Worm (Caenorhabditis elegans): ENCODE results near the gene pot-2.
A peak's percentile ranks its signal among the peaks of the same experiment; 100 is the strongest.

The pot-2 gene

DNA sequence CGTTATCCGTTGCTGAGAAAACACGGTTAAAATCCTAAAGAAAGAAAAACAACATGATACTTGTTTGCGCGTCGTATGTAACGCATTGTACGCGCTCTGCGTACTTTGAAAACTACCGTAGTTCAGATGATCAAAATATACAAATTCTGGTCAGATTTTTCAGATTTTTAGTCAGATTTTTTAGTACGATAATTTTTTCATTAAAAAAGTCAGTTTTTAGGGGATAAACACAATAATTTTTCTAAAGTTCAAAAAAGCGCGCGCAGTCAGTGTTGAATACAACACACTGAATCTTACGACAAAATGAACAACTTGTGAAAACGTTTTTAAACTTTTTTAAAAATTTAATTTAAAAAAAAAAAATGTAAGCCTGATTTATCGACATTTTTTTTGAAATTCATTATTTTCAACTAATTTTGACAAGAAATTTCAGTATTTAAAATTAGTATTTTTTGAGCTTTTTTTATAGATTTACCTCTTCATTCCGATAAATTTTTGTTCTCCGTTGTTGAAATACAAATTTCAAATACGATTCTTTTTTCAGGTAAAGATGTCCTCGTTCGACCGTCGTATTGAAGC, at the start of gene pot-2:
Gene pot-2, plus strand, starts transcription at position 529 of the 579 bp plus-strand sequence.
- TF ChIP-seq B0310.2 (tag; optimal IDR thresholded peaks at IDR 0.05) (no peak), aly-1 (tag; optimal IDR thresholded peaks at IDR 0.05) (no peak), hnd-1 (tag; optimal IDR thresholded peaks at IDR 0.05) (no peak), ceh-13 (GFP tag; optimal IDR thresholded peaks at IDR 0.05) (no peak), flt-1 (GFP tag; IDR thresholded peaks at IDR 0.05) (no peak), ama-1 (optimal IDR thresholded peaks at IDR 0.05) (no peak), F13C5.2 (tag; optimal IDR thresholded peaks at IDR 0.05) (no peak), tbx-11 (GFP tag; IDR thresholded peaks at IDR 0.05) (no peak)

DNA sequence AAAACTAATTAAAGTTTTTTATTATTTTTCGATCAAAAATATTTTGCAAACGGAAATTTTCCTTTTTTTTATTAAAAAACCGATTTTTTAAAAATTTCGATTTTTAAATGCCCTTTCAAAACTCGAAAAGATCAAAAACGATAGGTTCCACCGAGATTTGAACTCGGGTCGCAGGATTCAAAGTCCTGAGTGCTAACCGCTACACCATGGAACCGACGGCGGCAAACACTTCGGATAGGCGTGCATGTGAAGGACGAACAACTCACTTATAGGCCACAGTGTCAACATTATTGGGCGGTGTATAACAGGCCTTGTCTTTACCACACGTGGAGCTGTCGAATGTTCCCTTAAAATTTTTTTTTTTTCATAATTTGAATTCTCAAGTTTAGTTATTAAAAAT, 49.3 kb upstream of the pot-2 start:
- TF ChIP-seq tra-4 (tag; optimal IDR thresholded peaks at IDR 0.05) (no peak), pes-1 (GFP tag; IDR thresholded peaks at IDR 0.05) (peak; percentile 73), hmg-4 (GFP tag; optimal IDR thresholded peaks at IDR 0.05) (peak; percentile 0), tbx-11 (GFP tag; IDR thresholded peaks at IDR 0.05) (no peak), scrt-1 (GFP tag; IDR thresholded peaks at IDR 0.05) (peak; percentile 56), tbx-37 (GFP tag; conservative IDR thresholded peaks at IDR 0.05) (0 out of 2 replicates have a peak, but pooled peaks have one; percentile 25), flt-1 (GFP tag; IDR thresholded peaks at IDR 0.05) (peak; percentile 70), ceh-36 (tag; optimal IDR thresholded peaks at IDR 0.05) (peak; percentile 25), sea-1 (GFP tag; conservative IDR thresholded peaks at IDR 0.05) (0 out of 2 replicates have a peak, but pooled peaks have one; percentile 60)

DNA sequence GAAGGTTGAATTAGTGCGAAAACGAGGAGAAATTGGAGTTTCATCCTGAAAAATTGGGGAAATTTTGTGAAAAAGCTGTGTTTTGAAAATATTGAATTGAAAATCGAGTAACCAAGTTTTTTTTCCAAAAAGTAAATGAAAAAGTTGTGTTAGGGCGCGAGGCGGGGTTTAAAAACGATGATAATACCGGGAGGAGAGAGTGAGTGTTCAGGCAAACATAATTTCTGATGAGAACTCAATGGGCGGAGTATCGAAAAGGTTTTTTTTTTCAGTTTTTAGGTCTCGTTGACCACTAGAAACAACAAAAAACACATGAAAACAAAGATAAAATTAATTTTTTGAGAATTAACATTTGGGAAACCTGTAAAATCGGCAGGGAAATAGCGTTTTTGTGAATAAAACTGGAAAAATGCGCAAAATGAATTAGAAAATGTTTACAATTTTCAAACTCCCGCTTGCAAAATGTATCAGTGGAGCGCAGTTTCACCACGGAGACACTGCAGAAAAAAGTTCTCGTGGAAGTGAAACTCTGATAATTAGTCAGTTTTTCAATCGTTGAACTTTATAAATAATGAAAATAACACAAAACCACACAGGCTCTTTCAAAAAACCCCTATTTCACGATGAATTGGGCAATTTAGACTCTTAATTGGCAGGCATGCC, 44.3 kb upstream of the pot-2 start, which contains the start of gene C13B4.1:
Gene C13B4.1, minus strand, starts transcription at position 51 of the 663 bp plus-strand sequence.
- TF ChIP-seq hmbx-1 (tag; optimal IDR thresholded peaks at IDR 0.05) (no peak), hmg-4 (GFP tag; optimal IDR thresholded peaks at IDR 0.05) (no peak), tbx-37 (GFP tag; conservative IDR thresholded peaks at IDR 0.05) (no peak), ets-7 (tag; optimal IDR thresholded peaks at IDR 0.05) (no peak), ceh-13 (GFP tag; optimal IDR thresholded peaks at IDR 0.05) (no peak)

DNA sequence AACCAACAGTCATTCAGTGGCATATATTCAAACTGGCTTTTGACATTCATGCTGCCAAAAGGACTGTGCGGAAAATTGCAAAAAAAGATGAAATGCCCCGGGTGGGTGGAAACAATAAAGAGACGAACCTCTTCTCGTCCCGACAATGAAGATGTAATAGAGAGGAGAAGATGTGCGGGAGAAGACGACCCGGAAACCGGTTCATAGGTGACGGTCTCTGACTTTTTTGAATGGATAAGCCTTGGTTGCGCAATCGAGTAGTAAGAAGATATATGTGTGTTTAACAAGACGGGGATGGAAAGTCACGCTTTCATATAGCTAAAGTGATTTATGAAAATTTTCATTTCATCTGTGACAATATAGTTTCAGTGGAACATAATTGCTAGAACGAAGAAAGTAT, 43.2 kb upstream of the pot-2 start:
- no peak for TF ChIP-seq tra-4 (tag; optimal IDR thresholded peaks at IDR 0.05)
- no peak for TF ChIP-seq tbx-11 (GFP tag; IDR thresholded peaks at IDR 0.05)
- TF ChIP-seq hmg-4 (GFP tag; optimal IDR thresholded peaks at IDR 0.05), result no peak
- no peak for TF ChIP-seq ceh-13 (GFP tag; optimal IDR thresholded peaks at IDR 0.05)
- no peak for TF ChIP-seq tbx-37 (GFP tag; conservative IDR thresholded peaks at IDR 0.05)
- TF ChIP-seq hmbx-1 (tag; optimal IDR thresholded peaks at IDR 0.05), result no peak
- TF ChIP-seq aly-1 (tag; optimal IDR thresholded peaks at IDR 0.05), result no peak
- TF ChIP-seq ceh-36 (tag; optimal IDR thresholded peaks at IDR 0.05), result no peak
- no peak for TF ChIP-seq sea-1 (GFP tag; conservative IDR thresholded peaks at IDR 0.05)
- no peak for TF ChIP-seq flt-1 (GFP tag; IDR thresholded peaks at IDR 0.05)
- TF ChIP-seq hnd-1 (tag; optimal IDR thresholded peaks at IDR 0.05), result no peak

DNA sequence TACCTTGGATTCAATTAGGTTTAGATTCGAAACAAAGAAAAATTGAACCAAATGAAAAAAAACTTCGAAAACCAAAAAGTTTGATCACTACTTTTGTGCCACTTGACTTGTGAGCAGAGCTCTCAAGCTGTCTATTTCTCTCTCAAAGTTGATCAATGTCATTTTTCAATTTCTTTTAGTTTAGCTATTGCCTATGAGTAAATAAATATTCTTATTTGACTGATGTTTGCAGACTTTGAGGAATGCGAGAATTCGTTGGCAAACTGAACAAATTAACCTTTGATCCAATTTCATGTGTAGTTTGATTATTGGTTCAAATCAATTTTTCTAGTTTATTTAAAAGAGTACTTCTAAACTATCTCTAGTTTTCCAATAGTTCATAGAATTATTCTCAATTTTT, 40.2 kb upstream of the pot-2 start:
- TF ChIP-seq tbx-37 (GFP tag; conservative IDR thresholded peaks at IDR 0.05), result no peak
- no peak for TF ChIP-seq ceh-36 (tag; optimal IDR thresholded peaks at IDR 0.05)
- no peak for TF ChIP-seq tra-4 (tag; optimal IDR thresholded peaks at IDR 0.05)

DNA sequence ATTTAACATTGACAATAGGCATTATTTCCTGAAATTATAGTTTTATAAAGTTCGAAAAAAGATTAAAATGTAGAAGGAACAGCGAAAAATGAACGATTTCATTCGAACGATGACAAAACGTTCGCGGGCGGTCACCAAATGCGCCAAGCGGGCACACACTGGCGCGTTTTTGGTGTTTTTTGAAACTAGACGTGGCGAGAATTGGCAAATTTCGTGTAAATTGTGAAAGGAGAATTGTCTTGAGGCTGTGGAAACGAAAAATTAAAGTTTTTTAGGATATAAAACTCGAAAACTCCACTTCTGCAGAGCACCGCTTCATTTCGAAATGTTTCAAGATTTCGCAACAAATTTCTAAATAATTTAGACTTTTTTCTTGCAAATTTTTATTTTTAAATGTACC, 35.3 kb upstream of the pot-2 start, which contains the start of gene usp-14:
Gene usp-14, minus strand, starts transcription at position 28 of the 400 bp plus-strand sequence.
- TF ChIP-seq sea-1 (GFP tag; conservative IDR thresholded peaks at IDR 0.05), result no peak
- no peak for TF ChIP-seq ceh-13 (GFP tag; optimal IDR thresholded peaks at IDR 0.05)
- TF ChIP-seq aly-1 (tag; optimal IDR thresholded peaks at IDR 0.05), result no peak
- no peak for TF ChIP-seq scrt-1 (GFP tag; IDR thresholded peaks at IDR 0.05)
- TF ChIP-seq ama-1 (optimal IDR thresholded peaks at IDR 0.05), result no peak
- TF ChIP-seq tbx-11 (GFP tag; IDR thresholded peaks at IDR 0.05), result no peak
- TF ChIP-seq F13C5.2 (tag; optimal IDR thresholded peaks at IDR 0.05), result no peak
- no peak for TF ChIP-seq hnd-1 (tag; optimal IDR thresholded peaks at IDR 0.05)
- TF ChIP-seq ceh-36 (tag; optimal IDR thresholded peaks at IDR 0.05), result no peak

- TF ChIP-seq F13C5.2 (tag; optimal IDR thresholded peaks at IDR 0.05) (no peak), pes-1 (GFP tag; IDR thresholded peaks at IDR 0.05) (no peak), flt-1 (GFP tag; IDR thresholded peaks at IDR 0.05) (no peak), hnd-1 (tag; optimal IDR thresholded peaks at IDR 0.05) (no peak), sea-1 (GFP tag; conservative IDR thresholded peaks at IDR 0.05) (no peak), ceh-36 (tag; optimal IDR thresholded peaks at IDR 0.05) (no peak), aly-1 (tag; optimal IDR thresholded peaks at IDR 0.05) (no peak)
Observed at ce11 chrII:14489407-14489806, 34.6 kb upstream of the pot-2 start, which contains the start of gene vnut-1. TSS of gene vnut-1 (plus strand) at chrII:14489802.

- TF ChIP-seq hnd-1 (tag; optimal IDR thresholded peaks at IDR 0.05) (no peak), hmbx-1 (tag; optimal IDR thresholded peaks at IDR 0.05) (no peak), ceh-36 (tag; optimal IDR thresholded peaks at IDR 0.05) (no peak), ets-7 (tag; optimal IDR thresholded peaks at IDR 0.05) (no peak), ama-1 (optimal IDR thresholded peaks at IDR 0.05) (no peak)
Observed at ce11 chrII:14492592-14493196, 31.3 kb upstream of the pot-2 start.

All from whole organism, early embryonic.